Fruit fly (Drosophila melanogaster): ENCODE measurements around the gene emei.

emei gene

dm6 chr3L:11096195-11096908 lies 13.1 kb upstream of the emei start, which contains the start of the genes CG46439, Iyd and CG33947 (continued):
- TF ChIP-seq Fer1 (GFP tag; optimal IDR thresholded peaks at IDR 0.05) (peak; percentile 70), disco-r (GFP tag; optimal IDR thresholded peaks at IDR 0.05) (no peak), Oaz (GFP tag; IDR thresholded peaks at IDR 0.05) (no peak), NFAT (GFP tag; IDR thresholded peaks at IDR 0.05) (no peak), az2 (GFP tag; optimal IDR thresholded peaks at IDR 0.05) (no peak), zfh1 (GFP tag; IDR thresholded peaks at IDR 0.05) (0 out of 3 replicates have a peak, but pooled peaks have one; percentile 32), CG3065 (GFP tag; optimal IDR thresholded peaks at IDR 0.05) (no peak), Hr51 (GFP tag; optimal IDR thresholded peaks at IDR 0.05) (peak in 1 of 2 experiments; percentile 12), gro (GFP tag; optimal IDR thresholded peaks at IDR 0.05) (no peak), CG7372 (GFP tag; IDR thresholded peaks at IDR 0.05) (no peak), Awh (GFP tag; IDR thresholded peaks at IDR 0.05) (no peak), CG14441 (GFP tag; IDR thresholded peaks at IDR 0.05) (peak; percentile 29; the same call in 1 of the 2 replicates), Meics (GFP tag; optimal IDR thresholded peaks at IDR 0.05) (no peak), run (tag; optimal IDR thresholded peaks at IDR 0.05) (no peak), YL-1 (GFP tag; optimal IDR thresholded peaks at IDR 0.05) (no peak), unpg (GFP tag; optimal IDR thresholded peaks at IDR 0.05) (peak; percentile 17), Dfd (GFP tag; optimal IDR thresholded peaks at IDR 0.05) (no peak), nau (GFP tag; optimal IDR thresholded peaks at IDR 0.05) (peak; percentile 59), ems (GFP tag; optimal IDR thresholded peaks at IDR 0.05) (peak; percentile 9), CG8388 (GFP tag; optimal IDR thresholded peaks at IDR 0.05) (no peak), CG17802 (tag; optimal IDR thresholded peaks at IDR 0.05) (no peak), Mes4 (GFP tag; optimal IDR thresholded peaks at IDR 0.05) (no peak), CG10321 (GFP tag; IDR thresholded peaks at IDR 0.05) (no peak), CG18619 (GFP tag; optimal IDR thresholded peaks at IDR 0.05) (no peak), MBD-R2 (GFP tag; IDR thresholded peaks at IDR 0.05) (peak; percentile 28; the same call in 1 of the 2 replicates), abd-A (tag; optimal IDR thresholded peaks at IDR 0.05) (peak; percentile 38), CG42726 (GFP tag; IDR thresholded peaks at IDR 0.05; ENCODE audit: partially characterized antibody) (no peak), ATbp (GFP tag; optimal IDR thresholded peaks at IDR 0.05) (no peak), Usf (GFP tag; optimal IDR thresholded peaks at IDR 0.05) (no peak), CG17359 (tag; optimal IDR thresholded peaks at IDR 0.05) (peak; percentile 14), Nf-YC (tag; optimal IDR thresholded peaks at IDR 0.05) (peak; percentile 13), HLHmδ (GFP tag; optimal IDR thresholded peaks at IDR 0.05) (no peak), Trl (optimal IDR thresholded peaks at IDR 0.05) (peak; percentile 89 to 92), Trl (GFP tag; optimal IDR thresholded peaks at IDR 0.05) (peak; percentile 60), row (GFP tag; IDR thresholded peaks at IDR 0.05) (peak; percentile 35; the same call in 1 of the 3 replicates), otp (GFP tag; IDR thresholded peaks at IDR 0.05) (no peak), Side (GFP tag; optimal IDR thresholded peaks at IDR 0.05) (no peak), E2f2 (GFP tag; IDR thresholded peaks at IDR 0.05) (peak; percentile 45), H2.0 (GFP tag; IDR thresholded peaks at IDR 0.05) (no peak), Ada2b (GFP tag; IDR thresholded peaks at IDR 0.05) (no peak), Dip2 (GFP tag; IDR thresholded peaks at IDR 0.05) (no peak), Vsx1 (GFP tag; optimal IDR thresholded peaks at IDR 0.05) (peak; percentile 85), CG10959 (GFP tag; IDR thresholded peaks at IDR 0.05) (no peak), CG17612 (GFP tag; IDR thresholded peaks at IDR 0.05) (no peak), CTCF (GFP tag; optimal IDR thresholded peaks at IDR 0.05) (peak; percentile 23), CG10979 (tag; optimal IDR thresholded peaks at IDR 0.05) (no peak), vvl (GFP tag; IDR thresholded peaks at IDR 0.05) (peak; percentile 14; the same call in 1 of the 2 replicates), CG5180 (GFP tag; optimal IDR thresholded peaks at IDR 0.05) (no peak), p53 (GFP tag; optimal IDR thresholded peaks at IDR 0.05) (no peak), phol (tag; optimal IDR thresholded peaks at IDR 0.05) (no peak), emc (GFP tag; optimal IDR thresholded peaks at IDR 0.05) (no peak)
